Worm (Caenorhabditis elegans) whole organism, mixed stage, embryonic: ENCODE measurements around the gene clec-187.

ENCODE experiments used
- ceh-39 ChIP-seq: fragments of 150-350 bp; optimal IDR thresholded peaks from 2 replicates; lab custom pipeline; 2014; ENCODE audit warnings: missing biosample characterization, missing genetic modification characterization
- ces-1 ChIP-seq: fragments of 150-350 bp; optimal IDR thresholded peaks from 2 replicates; lab custom pipeline; 2014; ENCODE audit warnings: missing biosample characterization, missing genetic modification reagents, missing genetic modification characterization
- cnd-1 ChIP-seq: fragments of 200-800 bp; sonication (Bioruptor generic); optimal IDR thresholded peaks from 2 replicates; lab custom pipeline; 2018; ENCODE audit warnings: mild to moderate bottlenecking, missing genetic modification characterization, missing compliant biosample characterization
- drap-1 ChIP-seq: fragments of 200-800 bp; sonication (Bioruptor generic); optimal IDR thresholded peaks from 3 replicates; lab custom pipeline; 2018; ENCODE audit warnings: mild to moderate bottlenecking, missing genetic modification characterization, missing compliant biosample characterization
- elt-1 ChIP-seq: sonication (generic microtip); optimal IDR thresholded peaks from 2 replicates; lab custom pipeline; 2017; ENCODE audit warnings: missing genetic modification characterization, mild to moderate bottlenecking, missing compliant biosample characterization, antibody characterized with exemption, moderate library complexity, borderline replicate concordance; ENCODE audit not compliant: insufficient read depth
- flh-1 ChIP-seq: fragments of 200-800 bp; sonication (Bioruptor generic); optimal IDR thresholded peaks from 2 replicates; lab custom pipeline; 2018; ENCODE audit warnings: mild to moderate bottlenecking, missing genetic modification characterization, moderate library complexity, missing compliant biosample characterization
- ham-2 ChIP-seq: fragments of 200-800 bp; sonication (Bioruptor generic); optimal IDR thresholded peaks from 2 replicates; lab custom pipeline; 2018; ENCODE audit warnings: mild to moderate bottlenecking, missing genetic modification characterization, missing compliant biosample characterization
- hlh-1 ChIP-seq: fragments of 150-350 bp; optimal IDR thresholded peaks from 2 replicates; lab custom pipeline; 2014; ENCODE audit warnings: missing biosample characterization, missing genetic modification reagents, missing genetic modification characterization
- lin-13 ChIP-seq: fragments of 150-350 bp; optimal IDR thresholded peaks from 2 replicates; lab custom pipeline; 2014; ENCODE audit warnings: missing biosample characterization, missing genetic modification characterization
- lsy-2 ChIP-seq: fragments of 150-350 bp; optimal IDR thresholded peaks from 2 replicates; lab custom pipeline; 2014; ENCODE audit warnings: missing biosample characterization, missing genetic modification characterization
- mep-1 ChIP-seq: fragments of 150-350 bp; optimal IDR thresholded peaks from 2 replicates; lab custom pipeline; 2017; ENCODE audit warnings: missing biosample characterization, missing genetic modification reagents, missing genetic modification characterization, inconsistent platforms
- nhr-12 ChIP-seq: fragments of 150-350 bp; optimal IDR thresholded peaks from 2 replicates; lab custom pipeline; 2014; ENCODE audit warnings: missing biosample characterization, missing genetic modification characterization
- nhr-237 ChIP-seq: fragments of 150-350 bp; optimal IDR thresholded peaks from 2 replicates; lab custom pipeline; 2014; ENCODE audit warnings: missing biosample characterization, missing genetic modification characterization
- snpc-4 ChIP-seq: fragments of 150-350 bp; optimal IDR thresholded peaks from 2 replicates; lab custom pipeline; 2014; ENCODE audit warnings: missing biosample characterization, missing genetic modification characterization
- sptf-1 ChIP-seq: sonication (generic microtip); optimal IDR thresholded peaks from 2 replicates; lab custom pipeline; 2017; ENCODE audit warnings: mild to moderate bottlenecking, missing genetic modification characterization, moderate library complexity, missing compliant biosample characterization
- tbx-8 ChIP-seq: fragments of 200-800 bp; sonication (Bioruptor generic); optimal IDR thresholded peaks from 2 replicates; lab custom pipeline; 2018; ENCODE audit warnings: mild to moderate bottlenecking, missing genetic modification characterization, moderate library complexity, missing compliant biosample characterization
- unc-120 ChIP-seq: sonication (generic microtip); optimal IDR thresholded peaks from 2 replicates; lab custom pipeline; 2017; ENCODE audit warnings: missing genetic modification characterization, missing compliant biosample characterization; ENCODE audit not compliant: poor library complexity, severe bottlenecking
- zip-8 ChIP-seq: fragments of 150-350 bp; optimal IDR thresholded peaks from 2 replicates; lab custom pipeline; 2014; ENCODE audit warnings: missing biosample characterization, missing genetic modification characterization

The clec-187 gene

ce11 chrIV:12834417-12834731, 36.9 kb downstream of the clec-187 start:
- TF ChIP-seq ham-2 (GFP tag; lab: Kevin White, UChicago) (no peak), ces-1 (GFP tag; lab: Kevin White, UChicago) (no peak), mep-1 (no peak), elt-1 (no peak), lsy-2 (tag; lab: Kevin White, UChicago) (peak; percentile 3)
- TF ChIP-seq, all 35 proteins: peak for 1

ce11 chrIV:12833698-12834416, 37.4 kb downstream of the clec-187 start:
- peak; percentile 92 for TF ChIP-seq hlh-1
- no peak for TF ChIP-seq drap-1 (GFP tag; lab: Kevin White, UChicago)

- TF ChIP-seq lsy-2 (tag; lab: Kevin White, UChicago) = peak; percentile 85
- TF ChIP-seq ces-1 (GFP tag; lab: Kevin White, UChicago) = no peak
Observed at ce11 chrIV:12831609-12832500, 39.4 kb downstream of the clec-187 start.

ce11 chrIV:12830829-12831392, 40.4 kb downstream of the clec-187 start:
- no peak for TF ChIP-seq ceh-39
- peak; percentile 56 for TF ChIP-seq hlh-1
- TF ChIP-seq ces-1 (GFP tag; lab: Kevin White, UChicago) = peak; percentile 21

- TF ChIP-seq unc-120 (tag; lab: Kevin White, UChicago) (no peak), ceh-39 (no peak), nhr-237 (tag; lab: Kevin White, UChicago) (no peak), ham-2 (GFP tag; lab: Kevin White, UChicago) (no peak), sptf-1 (tag; lab: Kevin White, UChicago) (no peak), hlh-1 (no peak), snpc-4 (tag; lab: Kevin White, UChicago) (no peak), lin-13 (tag; lab: Kevin White, UChicago) (no peak), flh-1 (GFP tag; lab: Kevin White, UChicago) (no peak), nhr-12 (no peak), zip-8 (tag; lab: Kevin White, UChicago) (no peak), cnd-1 (tag; lab: Kevin White, UChicago) (no peak), mep-1 (no peak), tbx-8 (GFP tag; lab: Kevin White, UChicago) (no peak)
- TF ChIP-seq, all 35 proteins: peak for 0
Observed at ce11 chrIV:12825304-12825703, 46.0 kb downstream of the clec-187 start, which contains the start of gene M02B1.4. Gene M02B1.4 (minus strand): TSS chrIV:12825312.
